Worm (Caenorhabditis elegans): ENCODE measurements around the gene hsp-25.

DNA sequence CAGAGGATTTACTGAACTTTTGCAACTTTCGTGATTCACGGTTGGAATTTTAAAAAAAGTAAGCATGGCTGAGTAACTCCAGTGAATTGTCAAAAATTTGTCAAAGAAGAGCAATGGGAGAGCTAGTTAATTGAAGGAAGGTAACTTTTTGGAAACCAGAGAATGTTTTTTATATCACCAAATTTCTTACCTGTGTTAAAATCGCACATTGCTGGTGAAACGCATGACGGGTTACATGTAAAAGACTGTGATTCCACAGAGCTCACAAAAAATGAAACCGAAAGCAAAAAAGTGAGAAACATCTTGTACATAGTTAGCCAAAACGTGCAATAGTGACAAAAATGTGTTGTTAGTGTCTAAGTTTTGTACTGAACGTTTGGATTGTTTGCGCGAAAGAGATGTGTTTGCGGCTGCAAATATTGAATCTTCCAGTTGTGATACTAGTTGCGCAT lies 40.3 kb downstream of the hsp-25 start, which contains the start of gene F22F4.9:
- TF ChIP-seq dpff-1 (tag; optimal IDR thresholded peaks at IDR 0.05) (no peak), hlh-12 (tag; optimal IDR thresholded peaks at IDR 0.05) (no peak), lsl-1 (GFP tag; optimal IDR thresholded peaks at IDR 0.05) (no peak), bed-1 (GFP tag; IDR thresholded peaks at IDR 0.05) (no peak), Y53F4B.3 (GFP tag; IDR thresholded peaks at IDR 0.05) (no peak), zfh-2 (GFP tag; conservative IDR thresholded peaks at IDR 0.05) (no peak), ztf-18 (tag; optimal IDR thresholded peaks at IDR 0.05) (no peak), lsy-27 (tag; optimal IDR thresholded peaks at IDR 0.05; ENCODE audit: borderline replicate concordance, insufficient read depth) (no peak), athp-1 (tag; optimal IDR thresholded peaks at IDR 0.05) (no peak)
